Fruit fly (Drosophila melanogaster): ENCODE measurements around the gene CG42445.

CG42445 gene

dm6 chr3L:8177795-8178564 is 19.3 kb upstream of the CG42445 start, which contains the start of gene Nmt:
Nmt (minus strand) TSS chr3L:8178429.
- TF ChIP-seq Myc (optimal IDR thresholded peaks at IDR 0.05): no peak
- TF ChIP-seq psq (optimal IDR thresholded peaks at IDR 0.05): no peak
- TF ChIP-seq ttk (optimal IDR thresholded peaks at IDR 0.05): no peak
- TF ChIP-seq Sin3A (optimal IDR thresholded peaks at IDR 0.05): no peak
- no peak for TF ChIP-seq h (optimal IDR thresholded peaks at IDR 0.05)
- TF ChIP-seq insv (optimal IDR thresholded peaks at IDR 0.05): no peak

- no peak for TF ChIP-seq Sin3A (optimal IDR thresholded peaks at IDR 0.05)
- TF ChIP-seq insv (optimal IDR thresholded peaks at IDR 0.05): no peak
- TF ChIP-seq Myc (optimal IDR thresholded peaks at IDR 0.05): no peak
- no peak for TF ChIP-seq ttk (optimal IDR thresholded peaks at IDR 0.05)
- no peak for TF ChIP-seq psq (optimal IDR thresholded peaks at IDR 0.05)
- no peak for TF ChIP-seq h (optimal IDR thresholded peaks at IDR 0.05)
Observed at dm6 chr3L:8175818-8176217, 17.1 kb upstream of the CG42445 start, which contains the start of gene RecQ4. RecQ4 (minus strand) TSS chr3L:8175978.

dm6 chr3L:8165436-8165835 is 6.7 kb upstream of the CG42445 start, which contains the start of gene CG13675:
CG13675 (minus strand) TSS chr3L:8165518.
- no peak for TF ChIP-seq ttk (optimal IDR thresholded peaks at IDR 0.05)
- no peak for TF ChIP-seq psq (optimal IDR thresholded peaks at IDR 0.05)
- TF ChIP-seq insv (optimal IDR thresholded peaks at IDR 0.05): no peak
- no peak for TF ChIP-seq h (optimal IDR thresholded peaks at IDR 0.05)
- TF ChIP-seq Sin3A (optimal IDR thresholded peaks at IDR 0.05): no peak
- TF ChIP-seq Myc (optimal IDR thresholded peaks at IDR 0.05): no peak

dm6 chr3L:8159724-8160422 is 1.2 kb upstream of the CG42445 start, which contains the start of gene CG43886:
CG43886 (minus strand) TSS chr3L:8159774.
- TF ChIP-seq Myc (optimal IDR thresholded peaks at IDR 0.05): no peak

dm6 chr3L:8157079-8157478 is 1.6 kb downstream of the CG42445 start:
- TF ChIP-seq Myc (optimal IDR thresholded peaks at IDR 0.05) (no peak), ttk (optimal IDR thresholded peaks at IDR 0.05) (no peak), psq (optimal IDR thresholded peaks at IDR 0.05) (no peak), h (optimal IDR thresholded peaks at IDR 0.05) (no peak), insv (optimal IDR thresholded peaks at IDR 0.05) (no peak), Sin3A (optimal IDR thresholded peaks at IDR 0.05) (no peak)

- TF ChIP-seq psq (optimal IDR thresholded peaks at IDR 0.05) (no peak), h (optimal IDR thresholded peaks at IDR 0.05) (no peak), ttk (optimal IDR thresholded peaks at IDR 0.05) (no peak), Myc (optimal IDR thresholded peaks at IDR 0.05) (no peak), insv (optimal IDR thresholded peaks at IDR 0.05) (no peak), Sin3A (optimal IDR thresholded peaks at IDR 0.05) (no peak)
Observed at dm6 chr3L:8156199-8156598, 2.5 kb downstream of the CG42445 start.

dm6 chr3L:8155324-8155723 is 3.4 kb downstream of the CG42445 start:
- TF ChIP-seq insv (optimal IDR thresholded peaks at IDR 0.05): no peak
- TF ChIP-seq h (optimal IDR thresholded peaks at IDR 0.05): no peak
- TF ChIP-seq Myc (optimal IDR thresholded peaks at IDR 0.05): no peak
- TF ChIP-seq psq (optimal IDR thresholded peaks at IDR 0.05): no peak
- TF ChIP-seq ttk (optimal IDR thresholded peaks at IDR 0.05): no peak
- TF ChIP-seq Sin3A (optimal IDR thresholded peaks at IDR 0.05): no peak

- no peak for TF ChIP-seq insv (optimal IDR thresholded peaks at IDR 0.05)
- TF ChIP-seq ttk (optimal IDR thresholded peaks at IDR 0.05): no peak
- TF ChIP-seq Myc (optimal IDR thresholded peaks at IDR 0.05): no peak
- no peak for TF ChIP-seq psq (optimal IDR thresholded peaks at IDR 0.05)
- no peak for TF ChIP-seq Sin3A (optimal IDR thresholded peaks at IDR 0.05)
- TF ChIP-seq h (optimal IDR thresholded peaks at IDR 0.05): no peak
Observed at dm6 chr3L:8154544-8154943, 4.2 kb downstream of the CG42445 start.

dm6 chr3L:8153206-8153996 is 5.3 kb downstream of the CG42445 start:
- TF ChIP-seq Myc (optimal IDR thresholded peaks at IDR 0.05) (no peak), h (optimal IDR thresholded peaks at IDR 0.05) (no peak), insv (optimal IDR thresholded peaks at IDR 0.05) (no peak), psq (optimal IDR thresholded peaks at IDR 0.05) (no peak), Sin3A (optimal IDR thresholded peaks at IDR 0.05) (no peak), ttk (optimal IDR thresholded peaks at IDR 0.05) (no peak)

dm6 chr3L:8151727-8152199 is 6.9 kb downstream of the CG42445 start, which contains the start of gene CG13676:
CG13676 (minus strand) TSS chr3L:8151813.
- TF ChIP-seq psq (optimal IDR thresholded peaks at IDR 0.05): no peak
- no peak for TF ChIP-seq insv (optimal IDR thresholded peaks at IDR 0.05)
- TF ChIP-seq h (optimal IDR thresholded peaks at IDR 0.05): no peak
- no peak for TF ChIP-seq ttk (optimal IDR thresholded peaks at IDR 0.05)
- TF ChIP-seq Myc (optimal IDR thresholded peaks at IDR 0.05): no peak
- no peak for TF ChIP-seq Sin3A (optimal IDR thresholded peaks at IDR 0.05)

dm6 chr3L:8150812-8151211 is 7.9 kb downstream of the CG42445 start:
- TF ChIP-seq h (optimal IDR thresholded peaks at IDR 0.05) (no peak), insv (optimal IDR thresholded peaks at IDR 0.05) (no peak), ttk (optimal IDR thresholded peaks at IDR 0.05) (no peak), Myc (optimal IDR thresholded peaks at IDR 0.05) (no peak), Sin3A (optimal IDR thresholded peaks at IDR 0.05) (no peak)
